Worm (Caenorhabditis elegans) whole organism, L1 larva: ENCODE results near the gene F19C6.3.

Source experiments
- blmp-1 ChIP-seq: fragments of 150-350 bp; optimal IDR thresholded peaks from 2 replicates; lab custom pipeline; 2014; ENCODE audit warnings: missing biosample characterization, missing genetic modification characterization
- ceh-82 ChIP-seq, 3 experiments: fragments of 150-350 bp in 1 of 3; sonication (generic microtip) in 2 of 3; optimal IDR thresholded peaks; 2 replicates each; lab custom pipeline; 2014 to 2017; ENCODE audit warnings: missing biosample characterization in 3 of 3, missing genetic modification characterization in 3 of 3
- dsc-1 ChIP-seq: sonication (generic microtip); optimal IDR thresholded peaks from 2 replicates; lab custom pipeline; 2016; ENCODE audit warnings: mild to moderate bottlenecking, missing genetic modification characterization, missing compliant biosample characterization
- egl-13 ChIP-seq: sonication (generic microtip); optimal IDR thresholded peaks from 2 replicates; lab custom pipeline; 2016; ENCODE audit warnings: missing genotype, missing genetic modification reagents, missing genetic modification characterization, missing compliant biosample characterization
- lin-13 ChIP-seq: fragments of 150-350 bp; optimal IDR thresholded peaks from 2 replicates; lab custom pipeline; 2014; ENCODE audit warnings: missing biosample characterization, missing genetic modification reagents, missing genetic modification characterization
- mdl-1 ChIP-seq, 2 experiments: fragments of 150-350 bp; optimal IDR thresholded peaks; 2 replicates each; lab custom pipeline; 2014 to 2017; ENCODE audit warnings: missing biosample characterization in 2 of 2, missing genetic modification characterization in 2 of 2, inconsistent platforms in 1 of 2
- pqm-1 ChIP-seq: sonication (generic microtip); optimal IDR thresholded peaks from 3 replicates; lab custom pipeline; 2017; ENCODE audit warnings: missing biosample characterization, missing genetic modification characterization
- snpc-4 ChIP-seq: fragments of 150-350 bp; optimal IDR thresholded peaks from 2 replicates; lab custom pipeline; 2014; ENCODE audit warnings: missing biosample characterization, missing genetic modification characterization
- unc-62 ChIP-seq: fragments of 150-350 bp; optimal IDR thresholded peaks from 2 replicates; lab custom pipeline; 2014; ENCODE audit warnings: missing biosample characterization, missing genetic modification reagents, missing genetic modification characterization
- xbp-1 ChIP-seq: sonication (generic microtip); optimal IDR thresholded peaks from 2 replicates; lab custom pipeline; 2016; ENCODE audit warnings: missing genetic modification characterization, missing compliant biosample characterization
- ztf-11 ChIP-seq, 2 experiments: sonication (generic microtip); optimal IDR thresholded peaks; 2 replicates each; lab custom pipeline; 2016 to 2017; ENCODE audit warnings: missing genetic modification characterization in 2 of 2, missing biosample characterization in 1 of 2, missing compliant biosample characterization in 1 of 2

DNA sequence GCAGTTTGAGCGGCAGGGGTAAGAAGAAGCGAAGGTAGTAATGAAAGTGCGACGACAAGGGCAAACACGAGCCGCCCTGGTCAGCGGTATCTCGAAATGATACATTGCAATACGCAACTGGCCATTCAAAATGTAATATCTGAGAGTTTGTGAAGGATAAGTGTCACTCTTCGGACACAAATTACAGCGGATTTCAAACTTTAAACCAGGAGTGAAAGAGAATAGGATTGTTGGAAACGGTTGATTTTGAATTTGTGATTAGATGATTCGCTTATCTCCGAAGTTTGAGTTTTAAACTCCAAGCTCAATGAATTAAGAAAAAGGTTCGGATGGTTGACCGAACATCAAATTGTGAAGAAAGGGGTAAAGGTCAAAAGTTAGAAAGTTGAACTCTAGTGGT is 38.8 kb upstream of the F19C6.3 start, which contains the start of gene ZC374.2:
- TF ChIP-seq mdl-1 (tag; optimal IDR thresholded peaks at IDR 0.05; lab: Kevin White, UChicago) (no peak), egl-13 (tag; lab: Kevin White, UChicago) (no peak), blmp-1 (no peak), snpc-4 (tag; lab: Kevin White, UChicago) (no peak), pqm-1 (tag; lab: Kevin White, UChicago) (no peak), unc-62 (GFP tag; lab: Kevin White, UChicago) (no peak), dsc-1 (no peak), ztf-11 (tag; optimal IDR thresholded peaks at IDR 0.05; lab: Kevin White, UChicago) (no peak), lin-13 (no peak), xbp-1 (tag; lab: Kevin White, UChicago) (no peak), ceh-82 (tag; optimal IDR thresholded peaks at IDR 0.05; lab: Kevin White, UChicago) (no peak)
